Fruit fly (Drosophila melanogaster) whole organism, embryonic: ENCODE measurements around the gene RabX6.

Experiments used
- B-H1 ChIP-seq: fragments of 200-800 bp; sonication (Bioruptor generic); IDR thresholded peaks from 3 replicates; pipeline ENCODE4 v1.3.6; 2022; ENCODE audit warnings: missing biosample characterization, missing genetic modification characterization
- CG10274 ChIP-seq: fragments of 200-800 bp; sonication (Bioruptor generic); optimal IDR thresholded peaks from 3 replicates; lab custom pipeline; 2017; ENCODE audit warnings: missing biosample characterization, mild to moderate bottlenecking, missing genetic modification characterization
- CG10959 ChIP-seq: fragments of 200-800 bp; sonication (Bioruptor generic); IDR thresholded peaks from 2 replicates; pipeline ENCODE4 v1.3.6; 2022; ENCODE audit warnings: missing biosample characterization, missing genetic modification characterization
- CG12071 ChIP-seq: fragments of 200-800 bp; sonication (Bioruptor generic); optimal IDR thresholded peaks from 3 replicates; lab custom pipeline; 2018; ENCODE audit warnings: missing biosample characterization, mild to moderate bottlenecking, missing genetic modification characterization
- CG13424 ChIP-seq: fragments of 200-800 bp; sonication (Bioruptor generic); optimal IDR thresholded peaks from 2 replicates; lab custom pipeline; 2019; ENCODE audit warnings: missing biosample characterization, mild to moderate bottlenecking, missing genetic modification characterization, moderate library complexity
- CG13894 ChIP-seq: fragments of 200-800 bp; sonication (Bioruptor generic); optimal IDR thresholded peaks from 3 replicates; lab custom pipeline; 2018; ENCODE audit warnings: missing biosample characterization, mild to moderate bottlenecking, missing genetic modification characterization, moderate library complexity
- CG31224 ChIP-seq: fragments of 200-800 bp; sonication (Bioruptor generic); IDR thresholded peaks from 2 replicates; pipeline ENCODE4 v1.3.6; 2022; ENCODE audit warnings: missing biosample characterization, missing genetic modification characterization
- CG33213 ChIP-seq: fragments of 200-800 bp; sonication (Bioruptor generic); optimal IDR thresholded peaks from 3 replicates; lab custom pipeline; 2016; ENCODE audit warnings: missing biosample characterization, missing genetic modification characterization
- CG3847 ChIP-seq: fragments of 200-800 bp; sonication (Bioruptor generic); IDR thresholded peaks from 2 replicates; pipeline ENCODE4 v1.3.6; 2022; ENCODE audit warnings: missing biosample characterization, missing genetic modification characterization
- CG5180 ChIP-seq: fragments of 200-800 bp; sonication (Bioruptor generic); optimal IDR thresholded peaks from 3 replicates; lab custom pipeline; 2017; ENCODE audit warnings: missing biosample characterization, missing genetic modification characterization, mild to moderate bottlenecking, moderate library complexity, missing genetic modification reagents
- CG6272 ChIP-seq: fragments of 200-800 bp; sonication (Bioruptor generic); IDR thresholded peaks from 2 replicates; pipeline ENCODE4 v1.3.6; 2022; ENCODE audit warnings: missing biosample characterization, missing genetic modification characterization
- CG6654 ChIP-seq: fragments of 200-800 bp; sonication (Bioruptor generic); optimal IDR thresholded peaks from 2 replicates; lab custom pipeline; 2017; ENCODE audit warnings: missing biosample characterization, mild to moderate bottlenecking, missing genetic modification characterization
- CG8388 ChIP-seq: fragments of 200-800 bp; sonication (Bioruptor generic); optimal IDR thresholded peaks from 2 replicates; lab custom pipeline; 2019; ENCODE audit warnings: missing biosample characterization, mild to moderate bottlenecking, missing genetic modification characterization, moderate library complexity
- CG8478 ChIP-seq: fragments of >200 bp; optimal IDR thresholded peaks from 2 replicates; lab custom pipeline; 2018
- CG9215 ChIP-seq: fragments of 200-800 bp; sonication (Bioruptor generic); IDR thresholded peaks from 2 replicates; pipeline ENCODE4 v1.3.6; 2022; ENCODE audit warnings: missing biosample characterization, missing genetic modification characterization
- CoRest ChIP-seq: fragments of 200-800 bp; sonication (Bioruptor generic); optimal IDR thresholded peaks from 3 replicates; lab custom pipeline; 2018; ENCODE audit warnings: missing biosample characterization, mild to moderate bottlenecking, missing genetic modification characterization, moderate library complexity
- Dip2 ChIP-seq: fragments of 200-800 bp; sonication (Bioruptor generic); IDR thresholded peaks from 2 replicates; pipeline ENCODE4 v1.3.6; 2022; ENCODE audit warnings: missing biosample characterization, missing genetic modification characterization
- Doc3 ChIP-seq: fragments of 200-800 bp; sonication (Bioruptor generic); IDR thresholded peaks from 3 replicates; pipeline ENCODE4 v1.3.6; 2022; ENCODE audit warnings: missing biosample characterization, missing genetic modification characterization; ENCODE audit not compliant: partially characterized antibody
- Dref ChIP-seq: fragments of 200-800 bp; sonication (Bioruptor generic); IDR thresholded peaks from 2 replicates; pipeline ENCODE4 v1.3.6; 2022; ENCODE audit warnings: missing biosample characterization, missing genetic modification characterization
- HLHmδ ChIP-seq: fragments of 200-800 bp; sonication (Bioruptor generic); optimal IDR thresholded peaks from 2 replicates; lab custom pipeline; 2018; ENCODE audit warnings: missing biosample characterization, mild to moderate bottlenecking, missing genetic modification characterization, moderate library complexity
- Hr51 ChIP-seq, 2 experiments: fragments of 200-800 bp; sonication (Bioruptor generic); optimal IDR thresholded peaks; 2 replicates in 1 of 2; 3 replicates in 1 of 2; lab custom pipeline; 2016 to 2018; ENCODE audit warnings: missing biosample characterization in 2 of 2, missing genetic modification characterization in 2 of 2, mild to moderate bottlenecking in 1 of 2, moderate library complexity in 1 of 2
- NfI ChIP-seq: fragments of 200-800 bp; sonication (Bioruptor generic); optimal IDR thresholded peaks from 3 replicates; lab custom pipeline; 2018; ENCODE audit warnings: missing biosample characterization, mild to moderate bottlenecking, missing genetic modification characterization, moderate library complexity
- Oli ChIP-seq: fragments of 200-800 bp; sonication (Bioruptor generic); optimal IDR thresholded peaks from 2 replicates; lab custom pipeline; 2018; ENCODE audit warnings: missing biosample characterization, mild to moderate bottlenecking, missing genetic modification characterization, moderate library complexity
- Rx ChIP-seq: fragments of 200-800 bp; sonication (Bioruptor generic); IDR thresholded peaks from 2 replicates; pipeline ENCODE4 v1.3.6; 2022; ENCODE audit warnings: missing biosample characterization, missing genetic modification characterization
- Trl ChIP-seq, 3 experiments: fragments of >200 bp in 2 of 3; fragments of 200-800 bp in 1 of 3; sonication (Bioruptor generic) in 1 of 3; optimal IDR thresholded peaks; 2 replicates in 1 of 3; 3 replicates in 2 of 3; lab custom pipeline; 2016 to 2017; ENCODE audit warnings: missing biosample characterization in 1 of 3, missing genetic modification characterization in 1 of 3
- ato ChIP-seq: fragments of 200-800 bp; sonication (Bioruptor generic); IDR thresholded peaks from 2 replicates; pipeline ENCODE4 v1.3.6; 2022; ENCODE audit warnings: missing biosample characterization, missing genetic modification characterization; ENCODE audit not compliant: partially characterized antibody
- bigmax ChIP-seq: fragments of 200-800 bp; sonication (Bioruptor generic); optimal IDR thresholded peaks from 2 replicates; lab custom pipeline; 2018; ENCODE audit warnings: missing biosample characterization, mild to moderate bottlenecking, missing genetic modification characterization
- bowl ChIP-seq: fragments of 200-800 bp; sonication (Bioruptor generic); IDR thresholded peaks from 2 replicates; pipeline ENCODE4 v1.3.6; 2022; ENCODE audit warnings: missing biosample characterization, missing genetic modification characterization
- chinmo ChIP-seq: fragments of 200-800 bp; sonication (Bioruptor generic); IDR thresholded peaks from 4 replicates; pipeline ENCODE4 v1.3.6; 2022; ENCODE audit warnings: missing biosample characterization, missing genetic modification characterization; ENCODE audit not compliant: partially characterized antibody
- exex ChIP-seq: fragments of 200-800 bp; sonication (Bioruptor generic); optimal IDR thresholded peaks from 4 replicates; lab custom pipeline; 2018; ENCODE audit warnings: missing biosample characterization, mild to moderate bottlenecking, missing genetic modification characterization, moderate library complexity
- grn ChIP-seq: fragments of 200-800 bp; sonication (Bioruptor generic); optimal IDR thresholded peaks from 3 replicates; lab custom pipeline; 2017; ENCODE audit warnings: missing biosample characterization, missing genetic modification characterization
- knrl ChIP-seq: fragments of 200-800 bp; sonication (Bioruptor generic); IDR thresholded peaks from 3 replicates; pipeline ENCODE4 v1.3.6; 2022; ENCODE audit warnings: missing biosample characterization, missing genetic modification characterization; ENCODE audit not compliant: partially characterized antibody
- lab ChIP-seq: fragments of 200-800 bp; sonication (Bioruptor generic); optimal IDR thresholded peaks from 3 replicates; lab custom pipeline; 2017; ENCODE audit warnings: missing biosample characterization, missing genetic modification characterization, mild to moderate bottlenecking, moderate library complexity, missing genetic modification reagents
- nerfin-1 ChIP-seq: fragments of 200-800 bp; sonication (Bioruptor generic); optimal IDR thresholded peaks from 3 replicates; lab custom pipeline; 2019; ENCODE audit warnings: missing biosample characterization, mild to moderate bottlenecking, missing genetic modification characterization, moderate library complexity
- nmo ChIP-seq: fragments of 200-800 bp; sonication (Bioruptor generic); optimal IDR thresholded peaks from 2 replicates; lab custom pipeline; 2018; ENCODE audit warnings: missing biosample characterization, mild to moderate bottlenecking, missing genetic modification characterization, moderate library complexity
- onecut ChIP-seq: fragments of 200-800 bp; sonication (Bioruptor generic); IDR thresholded peaks from 2 replicates; pipeline ENCODE4 v1.3.6; 2022; ENCODE audit warnings: missing biosample characterization, missing genetic modification characterization
- org-1 ChIP-seq: fragments of 200-800 bp; sonication (Bioruptor generic); optimal IDR thresholded peaks from 2 replicates; lab custom pipeline; 2017; ENCODE audit warnings: missing biosample characterization, missing genetic modification characterization
- pros ChIP-seq: fragments of 200-800 bp; sonication (Bioruptor generic); optimal IDR thresholded peaks from 3 replicates; lab custom pipeline; 2019; ENCODE audit warnings: missing biosample characterization, mild to moderate bottlenecking, missing genetic modification characterization, moderate library complexity
- seq ChIP-seq: fragments of 200-800 bp; sonication (Bioruptor generic); IDR thresholded peaks from 2 replicates; pipeline ENCODE4 v1.3.6; 2022; ENCODE audit warnings: missing biosample characterization, missing genetic modification characterization
- sima ChIP-seq: fragments of 200-800 bp; sonication (Bioruptor generic); optimal IDR thresholded peaks from 2 replicates; lab custom pipeline; 2016; ENCODE audit warnings: missing biosample characterization, missing genetic modification characterization
- ssp ChIP-seq: fragments of 200-800 bp; sonication (Bioruptor generic); IDR thresholded peaks from 2 replicates; pipeline ENCODE4 v1.3.6; 2022; ENCODE audit warnings: missing biosample characterization, missing genetic modification characterization
- stc ChIP-seq: fragments of 200-800 bp; sonication (Bioruptor generic); IDR thresholded peaks from 2 replicates; pipeline ENCODE4 v1.3.6; 2022; ENCODE audit warnings: missing biosample characterization, missing genetic modification characterization
- stwl ChIP-seq: fragments of 200-800 bp; sonication (Bioruptor generic); optimal IDR thresholded peaks from 3 replicates; lab custom pipeline; 2018; ENCODE audit warnings: missing biosample characterization, mild to moderate bottlenecking, missing genetic modification characterization, moderate library complexity
- tgo ChIP-seq: fragments of 200-800 bp; sonication (Bioruptor generic); IDR thresholded peaks from 3 replicates; pipeline ENCODE4 v1.3.6; 2022; ENCODE audit warnings: missing biosample characterization, missing genetic modification characterization
- trem ChIP-seq: fragments of 200-800 bp; optimal IDR thresholded peaks from 3 replicates; lab custom pipeline; 2019; ENCODE audit warnings: missing biosample characterization, mild to moderate bottlenecking, missing genetic modification characterization, moderate library complexity
- tup ChIP-seq: fragments of 200-800 bp; sonication (Bioruptor generic); optimal IDR thresholded peaks from 2 replicates; lab custom pipeline; 2016; ENCODE audit warnings: missing biosample characterization, mild to moderate bottlenecking, missing genetic modification characterization, moderate library complexity
- twi ChIP-seq: fragments of 200-800 bp; optimal IDR thresholded peaks from 2 replicates; lab custom pipeline; 2019; ENCODE audit warnings: missing biosample characterization, mild to moderate bottlenecking, missing genetic modification characterization, moderate library complexity
- tx ChIP-seq: fragments of 200-800 bp; sonication (Bioruptor generic); optimal IDR thresholded peaks from 2 replicates; lab custom pipeline; 2016; ENCODE audit warnings: missing biosample characterization, missing genetic modification characterization

Gene RabX6

DNA sequence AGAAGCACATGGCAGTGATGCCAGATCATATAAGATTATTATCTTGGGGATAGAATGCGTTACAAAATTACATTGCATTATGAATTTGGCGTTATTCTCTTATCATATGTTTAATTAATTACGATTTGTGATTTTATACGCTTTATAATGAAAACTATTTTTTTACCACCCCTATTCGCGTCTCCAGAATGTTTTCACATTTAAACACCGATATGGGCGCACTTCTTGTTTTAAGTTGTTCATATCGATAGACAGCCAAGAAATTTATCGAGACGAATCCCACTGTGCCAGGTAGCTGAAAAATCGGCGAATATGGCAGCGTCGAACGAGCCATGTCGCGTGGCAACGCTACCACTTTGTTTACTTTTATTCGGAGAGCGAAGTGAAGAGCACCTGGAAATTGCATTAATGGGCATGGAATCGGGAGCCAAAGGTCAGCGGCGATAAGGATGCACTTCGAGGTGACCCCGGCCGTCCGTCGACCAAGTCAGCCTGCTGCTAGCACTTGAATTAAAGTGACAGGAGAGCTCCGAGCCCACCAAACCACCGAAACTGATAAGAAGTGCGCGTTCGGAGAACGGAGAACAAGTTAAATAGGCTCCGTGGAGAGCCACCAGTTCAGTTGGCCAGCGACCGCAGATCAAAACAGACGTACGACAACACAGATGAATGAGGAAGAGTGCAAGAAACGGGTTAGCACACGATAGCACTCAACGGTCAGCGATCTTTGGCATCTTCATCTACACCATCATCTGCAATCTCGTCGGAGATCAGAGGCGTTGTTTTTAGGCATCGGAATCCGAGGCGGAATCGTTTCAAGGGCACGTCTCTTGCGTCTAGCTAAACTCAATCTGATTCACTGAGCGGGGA, 41.9 kb upstream of the RabX6 start, which contains the start of gene Gale (continued):
- TF ChIP-seq CG8478 (lab: Kevin White, UChicago) (no peak), CG6654 (GFP tag; lab: Kevin White, UChicago) (no peak), seq (no peak), CG13424 (tag; lab: Kevin White, UChicago) (no peak), ato (GFP tag; lab: Robert Waterston, UW) (peak; percentile 69), CG10274 (no peak), nerfin-1 (tag; lab: Kevin White, UChicago) (no peak), Dip2 (GFP tag; lab: Robert Waterston, UW) (no peak), trem (tag; lab: Kevin White, UChicago) (no peak), Dref (GFP tag; lab: Robert Waterston, UW) (peak; percentile 87), knrl (GFP tag; lab: Robert Waterston, UW) (peak; percentile 71), stwl (no peak), CG3847 (GFP tag; lab: Robert Waterston, UW) (peak; percentile 92), exex (tag; lab: Kevin White, UChicago) (peak; percentile 32), Hr51 (GFP tag; optimal IDR thresholded peaks at IDR 0.05; lab: Kevin White, UChicago) (no peak), nmo (GFP tag; lab: Kevin White, UChicago) (no peak), CoRest (tag; lab: Kevin White, UChicago) (no peak), tup (no peak), tx (GFP tag; lab: Kevin White, UChicago) (no peak), sima (GFP tag; lab: Kevin White, UChicago) (no peak), Trl (optimal IDR thresholded peaks at IDR 0.05; lab: Kevin White, UChicago) (peak; percentile 63 to 80), Trl (GFP tag; optimal IDR thresholded peaks at IDR 0.05; lab: Kevin White, UChicago) (no peak), Doc3 (peak; percentile 49; the same call in 2 of the 3 replicates), grn (GFP tag; lab: Kevin White, UChicago) (peak; percentile 79), Rx (GFP tag; lab: Robert Waterston, UW) (no peak), ssp (GFP tag; lab: Robert Waterston, UW) (no peak), CG13894 (tag; lab: Kevin White, UChicago) (no peak), lab (no peak), CG5180 (GFP tag; lab: Kevin White, UChicago) (no peak), onecut (GFP tag; lab: Robert Waterston, UW) (peak; percentile 38; the same call in 1 of the 2 replicates), tgo (GFP tag; lab: Robert Waterston, UW) (0 out of 3 replicates have a peak, but pooled peaks have one; percentile 16), bowl (GFP tag; lab: Robert Waterston, UW) (no peak; the same call in 1 of the 2 replicates), HLHmδ (GFP tag; lab: Kevin White, UChicago) (no peak), bigmax (GFP tag; lab: Kevin White, UChicago) (no peak), NfI (GFP tag; lab: Kevin White, UChicago) (no peak), CG12071 (GFP tag; lab: Kevin White, UChicago) (no peak), CG8388 (GFP tag; lab: Kevin White, UChicago) (no peak), CG9215 (GFP tag; lab: Robert Waterston, UW) (no peak), stc (GFP tag; lab: Robert Waterston, UW) (no peak), pros (GFP tag; lab: Kevin White, UChicago) (no peak), CG10959 (GFP tag; lab: Robert Waterston, UW) (no peak), CG31224 (no peak), org-1 (GFP tag; lab: Kevin White, UChicago) (no peak), chinmo (GFP tag; lab: Robert Waterston, UW) (peak; percentile 97), Oli (no peak), CG33213 (GFP tag; lab: Kevin White, UChicago) (no peak), B-H1 (no peak; the same call in 1 of the 3 replicates), CG6272 (GFP tag; lab: Robert Waterston, UW) (no peak), twi (tag; lab: Kevin White, UChicago) (no peak)
